Worm (Caenorhabditis elegans): Measurements from ENCODE around the gene sra-39.

Gene sra-39

DNA sequence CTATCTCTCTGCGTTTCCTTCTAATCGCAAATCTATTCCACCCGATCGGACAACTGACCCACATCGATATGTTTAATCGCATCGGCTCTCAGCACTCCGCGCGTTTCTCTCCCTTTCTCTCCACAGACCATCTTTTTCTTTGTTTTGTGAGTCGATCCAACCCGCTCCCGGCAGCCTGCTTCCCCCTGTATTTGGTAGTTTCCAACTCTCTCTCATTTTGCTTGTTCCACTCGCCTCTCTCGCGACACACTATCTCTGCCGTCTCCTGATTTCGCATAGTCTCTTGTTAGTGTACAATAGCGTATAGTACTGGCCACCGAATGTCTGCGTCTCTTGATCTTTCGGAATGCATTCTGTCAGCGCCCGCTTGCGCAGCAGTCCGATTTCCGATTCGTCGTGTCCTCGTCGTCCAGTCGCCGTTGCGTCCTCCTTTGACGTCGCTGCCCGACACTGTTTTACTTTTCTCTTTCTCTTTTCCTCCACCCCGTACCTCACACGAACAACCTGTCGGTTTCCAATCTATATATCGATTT lies 47.5 kb upstream of the sra-39 start (continued):
- TF ChIP-seq ceh-34 (tag; optimal IDR thresholded peaks at IDR 0.05): peak; percentile 56
- TF ChIP-seq sox-2 (GFP tag; IDR thresholded peaks at IDR 0.05): peak; percentile 28
- no peak for TF ChIP-seq hlh-8 (tag; optimal IDR thresholded peaks at IDR 0.05)
- no peak for TF ChIP-seq dve-1 (tag; optimal IDR thresholded peaks at IDR 0.05)
- TF ChIP-seq ahr-1 (tag; optimal IDR thresholded peaks at IDR 0.05): no peak
- TF ChIP-seq ref-2 (tag; optimal IDR thresholded peaks at IDR 0.05): peak; percentile 70
- TF ChIP-seq ceh-31 (tag; optimal IDR thresholded peaks at IDR 0.05): peak; percentile 66
- TF ChIP-seq pax-1 (tag; optimal IDR thresholded peaks at IDR 0.05): no peak
- TF ChIP-seq syd-9 (tag; optimal IDR thresholded peaks at IDR 0.05): peak; percentile 26
- TF ChIP-seq hlh-6 (tag; optimal IDR thresholded peaks at IDR 0.05): no peak
- no peak for TF ChIP-seq K02D7.2 (tag; optimal IDR thresholded peaks at IDR 0.05)
- no peak for TF ChIP-seq ttx-3 (tag; optimal IDR thresholded peaks at IDR 0.05)
- no peak for TF ChIP-seq ceh-14 (tag; optimal IDR thresholded peaks at IDR 0.05)
- TF ChIP-seq ceh-18 (tag; optimal IDR thresholded peaks at IDR 0.05): peak; percentile 28
- no peak for TF ChIP-seq lim-6 (tag; optimal IDR thresholded peaks at IDR 0.05)
- TF ChIP-seq fkh-10 (GFP tag; optimal IDR thresholded peaks at IDR 0.05): no peak
- TF ChIP-seq ets-4 (tag; optimal IDR thresholded peaks at IDR 0.05): no peak
- no peak for TF ChIP-seq ceh-19 (GFP tag; optimal IDR thresholded peaks at IDR 0.05)
- peak; percentile 14 for TF ChIP-seq eyg-1 (tag; optimal IDR thresholded peaks at IDR 0.05)
- peak; percentile 44 for TF ChIP-seq unc-55 (GFP tag; optimal IDR thresholded peaks at IDR 0.05)
- no peak for TF ChIP-seq pag-3 (tag; optimal IDR thresholded peaks at IDR 0.05; ENCODE audit: borderline replicate concordance)
- TF ChIP-seq tbx-7 (tag; optimal IDR thresholded peaks at IDR 0.05): no peak
- no peak for TF ChIP-seq gmeb-2 (tag; optimal IDR thresholded peaks at IDR 0.05)
- no peak for TF ChIP-seq unc-86 (tag; optimal IDR thresholded peaks at IDR 0.05)
- no peak for TF ChIP-seq K09A11.1 (tag; optimal IDR thresholded peaks at IDR 0.05; ENCODE audit: insufficient read depth)
- no peak for TF ChIP-seq mec-3 (tag; optimal IDR thresholded peaks at IDR 0.05; ENCODE audit: borderline replicate concordance)

DNA sequence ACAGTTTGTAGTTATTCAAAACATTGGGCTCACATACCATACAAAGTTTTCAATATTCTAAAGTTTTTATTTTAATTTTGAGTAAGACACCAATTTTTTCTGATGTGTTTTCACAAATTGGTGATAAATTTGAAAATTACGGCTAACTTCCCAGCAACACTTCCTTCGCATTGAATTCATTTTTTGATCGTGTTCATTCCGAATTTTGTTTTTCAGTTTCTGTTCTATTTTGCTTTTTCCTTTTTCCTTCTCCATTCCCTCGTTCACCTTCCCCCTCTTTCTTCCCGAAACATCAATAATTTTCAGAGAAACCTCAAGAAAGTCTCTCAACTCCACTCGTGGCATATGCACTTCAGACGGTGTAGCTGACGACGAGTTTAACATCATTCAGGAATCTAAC lies 45.6 kb upstream of the sra-39 start, which contains the start of gene alg-1:
alg-1 (plus strand) TSS at position 301 of the 400 bp plus-strand sequence.
- TF ChIP-seq ceh-31 (tag; optimal IDR thresholded peaks at IDR 0.05): no peak
- TF ChIP-seq ceh-18 (tag; optimal IDR thresholded peaks at IDR 0.05): no peak
- no peak for TF ChIP-seq hlh-15 (tag; optimal IDR thresholded peaks at IDR 0.05)
- no peak for TF ChIP-seq sdc-2 (tag; optimal IDR thresholded peaks at IDR 0.05)
- no peak for TF ChIP-seq ceh-2 (tag; optimal IDR thresholded peaks at IDR 0.05)
- TF ChIP-seq dmd-4 (tag; optimal IDR thresholded peaks at IDR 0.05; ENCODE audit: borderline replicate concordance): no peak
- no peak for TF ChIP-seq ahr-1 (tag; optimal IDR thresholded peaks at IDR 0.05)
- TF ChIP-seq elt-4 (tag; optimal IDR thresholded peaks at IDR 0.05): no peak
- TF ChIP-seq ceh-30 (tag; optimal IDR thresholded peaks at IDR 0.05): no peak
- TF ChIP-seq pax-1 (tag; optimal IDR thresholded peaks at IDR 0.05): no peak
- TF ChIP-seq unc-42 (tag; optimal IDR thresholded peaks at IDR 0.05): no peak
- TF ChIP-seq unc-3 (GFP tag; conservative IDR thresholded peaks at IDR 0.05): no peak
- no peak for TF ChIP-seq unc-3 (tag; optimal IDR thresholded peaks at IDR 0.05)
- no peak for TF ChIP-seq odd-2 (tag; optimal IDR thresholded peaks at IDR 0.05)
- TF ChIP-seq fkh-6 (tag; optimal IDR thresholded peaks at IDR 0.05): no peak
- TF ChIP-seq ztf-16 (tag; optimal IDR thresholded peaks at IDR 0.05): no peak
- TF ChIP-seq T23F11.4 (GFP tag; optimal IDR thresholded peaks at IDR 0.05): no peak
- TF ChIP-seq che-1 (tag; optimal IDR thresholded peaks at IDR 0.05): no peak

DNA sequence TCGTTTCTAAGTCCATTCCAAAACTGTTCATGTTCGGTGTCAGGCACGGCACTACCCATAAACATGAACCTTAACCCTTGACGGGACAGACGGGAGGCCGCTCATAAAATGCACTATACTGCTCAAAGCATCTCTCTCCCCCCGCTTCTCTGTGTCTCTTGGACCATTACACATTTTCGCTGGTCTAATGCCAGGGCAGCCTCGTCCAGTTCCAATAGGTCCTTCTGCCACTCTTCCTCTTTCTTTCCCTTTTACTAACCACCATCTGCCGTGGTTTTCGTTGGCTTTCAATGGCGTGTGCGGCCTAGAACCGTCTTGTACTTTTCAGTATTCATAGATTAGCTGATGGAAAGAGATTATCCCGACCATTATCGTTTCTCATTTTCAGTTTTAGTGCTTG lies 44.9 kb upstream of the sra-39 start:
- no peak for TF ChIP-seq nhr-232 (tag; optimal IDR thresholded peaks at IDR 0.05)
- TF ChIP-seq syd-9 (tag; optimal IDR thresholded peaks at IDR 0.05): peak; percentile 25
- peak; percentile 39 for TF ChIP-seq nfya-1 (tag; optimal IDR thresholded peaks at IDR 0.05)
- TF ChIP-seq ref-2 (tag; optimal IDR thresholded peaks at IDR 0.05): peak; percentile 23
- TF ChIP-seq sdc-2 (tag; optimal IDR thresholded peaks at IDR 0.05): peak; percentile 53
- no peak for TF ChIP-seq ahr-1 (tag; optimal IDR thresholded peaks at IDR 0.05)
- peak; percentile 59 for TF ChIP-seq ceh-31 (tag; optimal IDR thresholded peaks at IDR 0.05)
- TF ChIP-seq unc-55 (GFP tag; optimal IDR thresholded peaks at IDR 0.05): peak; percentile 18
- peak; percentile 41 for TF ChIP-seq tbx-2 (tag; optimal IDR thresholded peaks at IDR 0.05)
- TF ChIP-seq unc-42 (tag; optimal IDR thresholded peaks at IDR 0.05): peak; percentile 18
